Worm (Caenorhabditis elegans) whole organism, late embryonic: ENCODE data around the gene fbxa-194.

Experiments
- nfya-1 ChIP-seq: sonication (generic microtip); optimal IDR thresholded peaks from 2 replicates; lab custom pipeline; 2017; ENCODE audit warnings: missing genetic modification characterization, mild to moderate bottlenecking, missing compliant biosample characterization, antibody characterized with exemption, moderate library complexity
- nhr-11 ChIP-seq: fragments of 150-350 bp; optimal IDR thresholded peaks from 2 replicates; lab custom pipeline; 2014; ENCODE audit warnings: missing biosample characterization, missing genetic modification characterization

DNA sequence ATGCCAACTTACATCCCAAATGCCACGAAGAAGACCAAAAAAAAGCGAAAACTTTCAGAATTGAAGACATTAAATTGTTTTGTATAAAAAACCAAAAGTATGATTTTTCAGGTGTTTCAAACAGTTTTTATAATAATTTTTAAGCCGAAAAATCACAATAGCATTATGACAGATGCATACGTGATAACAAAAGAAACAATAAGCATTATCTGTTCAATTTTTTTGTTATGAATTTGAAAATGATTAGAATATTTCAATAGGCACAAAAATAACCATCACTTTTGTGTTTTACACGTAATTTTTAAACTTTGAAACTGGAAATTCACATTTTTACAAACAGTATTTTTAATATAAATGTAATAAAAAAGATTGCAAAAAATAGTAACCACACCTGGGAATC is 43.6 kb upstream of the fbxa-194 start, which contains the start of gene Y116F11B.17:
- TF ChIP-seq nfya-1 (no peak), nhr-11 (tag; lab: Kevin White, UChicago) (no peak)
